Fruit fly (Drosophila melanogaster): ENCODE data around the gene CG43680.

- no peak for TF ChIP-seq CG8478 (optimal IDR thresholded peaks at IDR 0.05)
- TF ChIP-seq Dll (optimal IDR thresholded peaks at IDR 0.05), result no peak
- no peak for TF ChIP-seq pan (optimal IDR thresholded peaks at IDR 0.05)
These were observed 3.8 kb downstream of the CG43680 start, which contains the start of gene CG43678 for dm6 chr3L:15049395-15049794.
